Fruit fly (Drosophila melanogaster): ENCODE data around the gene ND-ASHI.

The ND-ASHI gene

DNA sequence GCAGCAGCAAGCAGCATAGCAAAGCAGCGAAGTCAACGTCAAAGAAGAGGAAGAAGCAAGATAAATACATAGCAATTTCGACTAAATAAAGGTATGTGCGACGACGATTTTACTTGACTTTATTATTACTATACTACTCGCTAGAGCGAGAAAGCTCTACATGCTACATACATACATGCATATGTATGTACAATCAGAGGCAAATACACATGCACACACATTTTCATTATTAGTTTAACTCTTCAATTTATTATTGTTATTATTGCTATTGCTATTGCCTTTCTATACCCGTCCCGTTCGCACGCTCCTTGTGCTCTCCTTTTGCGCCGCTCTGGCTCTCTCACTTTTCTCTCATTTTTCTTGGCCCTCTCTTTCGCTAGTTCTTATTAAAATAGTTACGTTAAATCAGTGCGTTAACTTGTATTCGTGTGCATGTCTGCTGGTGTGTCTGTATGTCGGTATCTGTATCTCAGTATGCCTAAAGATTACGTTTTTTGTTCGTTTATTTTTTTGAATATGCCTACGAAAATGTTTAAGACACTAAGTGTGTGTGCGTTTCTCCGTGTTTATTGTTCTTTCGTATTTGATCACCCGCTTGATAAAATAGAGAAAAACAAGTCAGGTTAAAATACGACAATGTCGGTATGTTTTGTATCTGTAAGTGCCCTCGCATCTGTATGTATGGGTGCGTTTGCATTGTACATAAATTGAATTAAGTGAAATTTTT lies 21.5 kb upstream of the ND-ASHI start (continued):
- TF ChIP-seq chinmo (GFP tag; IDR thresholded peaks at IDR 0.05; ENCODE audit: partially characterized antibody) (0 out of 4 replicates have a peak, but pooled peaks have one; percentile 65), CG31441 (GFP tag; IDR thresholded peaks at IDR 0.05) (no peak), CG9437 (GFP tag; optimal IDR thresholded peaks at IDR 0.05) (peak; percentile 32), Dbx (GFP tag; IDR thresholded peaks at IDR 0.05) (no peak), Optix (GFP tag; IDR thresholded peaks at IDR 0.05) (no peak), CG2678 (tag; optimal IDR thresholded peaks at IDR 0.05) (no peak), dpn (GFP tag; optimal IDR thresholded peaks at IDR 0.05) (no peak), CG11085 (GFP tag; IDR thresholded peaks at IDR 0.05) (no peak), CG1602 (GFP tag; optimal IDR thresholded peaks at IDR 0.05) (no peak), vvl (GFP tag; IDR thresholded peaks at IDR 0.05) (0 out of 2 replicates have a peak, but pooled peaks have one; percentile 13), p53 (GFP tag; optimal IDR thresholded peaks at IDR 0.05) (no peak), grn (GFP tag; optimal IDR thresholded peaks at IDR 0.05) (peak; percentile 81), Oli (tag; optimal IDR thresholded peaks at IDR 0.05) (no peak), CG8944 (GFP tag; optimal IDR thresholded peaks at IDR 0.05) (no peak), CG10147 (GFP tag; optimal IDR thresholded peaks at IDR 0.05) (no peak), crc (GFP tag; optimal IDR thresholded peaks at IDR 0.05) (no peak), CG10654 (GFP tag; optimal IDR thresholded peaks at IDR 0.05) (no peak), CG17385 (GFP tag; optimal IDR thresholded peaks at IDR 0.05) (peak; percentile 86), sd (tag; optimal IDR thresholded peaks at IDR 0.05) (peak; percentile 48), chn (GFP tag; optimal IDR thresholded peaks at IDR 0.05) (no peak), tll (GFP tag; optimal IDR thresholded peaks at IDR 0.05) (peak in 1 of 2 experiments; percentile 24), Drgx (GFP tag; IDR thresholded peaks at IDR 0.05) (no peak), row (GFP tag; IDR thresholded peaks at IDR 0.05) (no peak), cg (GFP tag; optimal IDR thresholded peaks at IDR 0.05) (peak; percentile 75), hth (optimal IDR thresholded peaks at IDR 0.05) (no peak), gro (GFP tag; optimal IDR thresholded peaks at IDR 0.05) (peak; percentile 6), kay (GFP tag; optimal IDR thresholded peaks at IDR 0.05) (no peak), caup (GFP tag; optimal IDR thresholded peaks at IDR 0.05; ENCODE audit: severe bottlenecking) (peak; percentile 28), cwo (GFP tag; optimal IDR thresholded peaks at IDR 0.05) (peak; percentile 12), CG10543 (GFP tag; optimal IDR thresholded peaks at IDR 0.05) (peak; percentile 22), CG14441 (GFP tag; IDR thresholded peaks at IDR 0.05) (peak; percentile 54), nmo (GFP tag; optimal IDR thresholded peaks at IDR 0.05) (no peak), h (optimal IDR thresholded peaks at IDR 0.05) (no peak), Abd-B (GFP tag; optimal IDR thresholded peaks at IDR 0.05) (no peak), Spps (tag; optimal IDR thresholded peaks at IDR 0.05) (no peak), yki (optimal IDR thresholded peaks at IDR 0.05) (peak; percentile 37), HHEX (GFP tag; optimal IDR thresholded peaks at IDR 0.05) (no peak), CG8924 (tag; optimal IDR thresholded peaks at IDR 0.05) (peak; percentile 71), jigr1 (GFP tag; IDR thresholded peaks at IDR 0.05) (no peak), lab (GFP tag; optimal IDR thresholded peaks at IDR 0.05) (peak; percentile 8), Rfx (GFP tag; IDR thresholded peaks at IDR 0.05) (no peak; the same call in 1 of the 2 replicates), sens (GFP tag) (peak; percentile 74), exex (tag; optimal IDR thresholded peaks at IDR 0.05) (peak; percentile 81), wdn (GFP tag; IDR thresholded peaks at IDR 0.05) (no peak), Aef1 (GFP tag; IDR thresholded peaks at IDR 0.05) (no peak), bab2 (GFP tag; optimal IDR thresholded peaks at IDR 0.05) (no peak)

Measured in whole organism, embryonic.